Fruit fly (Drosophila melanogaster) whole organism, embryonic: Measurements from ENCODE around the gene CG43131.

Source experiments
- CG10654 ChIP-seq: fragments of 200-800 bp; sonication (Bioruptor generic); optimal IDR thresholded peaks from 2 replicates; lab custom pipeline; 2016; ENCODE audit warnings: missing biosample characterization, missing genetic modification characterization
- CG13624 ChIP-seq: fragments of 200-800 bp; sonication (Bioruptor generic); optimal IDR thresholded peaks from 2 replicates; lab custom pipeline; 2016; ENCODE audit warnings: missing biosample characterization, missing genetic modification characterization
- CG1647 ChIP-seq: fragments of 200-800 bp; sonication (Bioruptor generic); optimal IDR thresholded peaks from 3 replicates; lab custom pipeline; 2016; ENCODE audit warnings: missing biosample characterization, missing genetic modification characterization
- CG16863 ChIP-seq: fragments of 200-800 bp; sonication (Bioruptor generic); optimal IDR thresholded peaks from 3 replicates; lab custom pipeline; 2016; ENCODE audit warnings: missing biosample characterization, missing genetic modification characterization
- CG17385 ChIP-seq: fragments of 200-800 bp; sonication (Bioruptor generic); optimal IDR thresholded peaks from 3 replicates; lab custom pipeline; 2018; ENCODE audit warnings: missing biosample characterization, mild to moderate bottlenecking, missing genetic modification characterization
- CG17612 ChIP-seq: fragments of 200-800 bp; sonication (Bioruptor generic); IDR thresholded peaks from 2 replicates; pipeline ENCODE4 v1.3.6; 2022; ENCODE audit warnings: missing biosample characterization, missing genetic modification characterization
- CG17802 ChIP-seq: fragments of 200-800 bp; sonication (Bioruptor generic); optimal IDR thresholded peaks from 2 replicates; lab custom pipeline; 2018; ENCODE audit warnings: missing biosample characterization, mild to moderate bottlenecking, missing genetic modification characterization, moderate library complexity
- CG17912 ChIP-seq: fragments of 200-800 bp; sonication (Bioruptor generic); optimal IDR thresholded peaks from 2 replicates; lab custom pipeline; 2018; ENCODE audit warnings: missing biosample characterization, mild to moderate bottlenecking, missing genetic modification characterization
- CG18599 ChIP-seq: fragments of 200-800 bp; sonication (Bioruptor generic); optimal IDR thresholded peaks from 3 replicates; lab custom pipeline; 2017; ENCODE audit warnings: missing biosample characterization, missing genetic modification characterization, mild to moderate bottlenecking, moderate library complexity, missing genetic modification reagents
- CG2129 ChIP-seq: fragments of 200-800 bp; sonication (Bioruptor generic); IDR thresholded peaks from 2 replicates; pipeline ENCODE4 v1.3.6; 2022; ENCODE audit warnings: missing biosample characterization, missing genetic modification characterization; ENCODE audit not compliant: partially characterized antibody
- CG2199 ChIP-seq: fragments of 200-800 bp; sonication (Bioruptor generic); IDR thresholded peaks from 3 replicates; pipeline ENCODE4 v1.3.6; 2022; ENCODE audit warnings: missing biosample characterization, missing genetic modification characterization
- CG42726 ChIP-seq: fragments of 200-800 bp; sonication (Bioruptor generic); IDR thresholded peaks from 2 replicates; pipeline ENCODE4 v1.3.6; 2022; ENCODE audit warnings: missing biosample characterization, missing genetic modification characterization; ENCODE audit not compliant: partially characterized antibody
- CG4328 ChIP-seq: fragments of 200-800 bp; sonication (Bioruptor generic); optimal IDR thresholded peaks from 3 replicates; lab custom pipeline; 2017; ENCODE audit warnings: missing biosample characterization, missing genetic modification reagents, missing genetic modification characterization
- CG8089 ChIP-seq: fragments of 200-800 bp; sonication (Bioruptor generic); optimal IDR thresholded peaks from 3 replicates; lab custom pipeline; 2016; ENCODE audit warnings: missing biosample characterization, missing genetic modification characterization
- CG8359 ChIP-seq: fragments of 200-800 bp; sonication (Bioruptor generic); optimal IDR thresholded peaks from 2 replicates; lab custom pipeline; 2017; ENCODE audit warnings: missing biosample characterization, mild to moderate bottlenecking, missing genetic modification characterization, borderline replicate concordance
- CG9437 ChIP-seq: fragments of 200-800 bp; sonication (Bioruptor generic); optimal IDR thresholded peaks from 2 replicates; lab custom pipeline; 2018; ENCODE audit warnings: missing biosample characterization, mild to moderate bottlenecking, missing genetic modification characterization
- Chrac-16 ChIP-seq: fragments of 200-800 bp; sonication (Bioruptor generic); optimal IDR thresholded peaks from 3 replicates; lab custom pipeline; 2016; ENCODE audit warnings: missing biosample characterization, missing genetic modification characterization
- Dad ChIP-seq: fragments of 200-800 bp; sonication (Bioruptor generic); optimal IDR thresholded peaks from 3 replicates; lab custom pipeline; 2016; ENCODE audit warnings: missing biosample characterization, missing genetic modification characterization
- Dek ChIP-seq: fragments of 200-800 bp; sonication (Bioruptor generic); optimal IDR thresholded peaks from 3 replicates; lab custom pipeline; 2019; ENCODE audit warnings: missing biosample characterization, mild to moderate bottlenecking, missing genetic modification characterization, moderate library complexity
- E2f2 ChIP-seq: fragments of 200-800 bp; sonication (Bioruptor generic); IDR thresholded peaks from 2 replicates; pipeline ENCODE4 v1.3.6; 2022; ENCODE audit warnings: missing biosample characterization, missing genetic modification characterization
- Fer3 ChIP-seq: fragments of 200-800 bp; sonication (Bioruptor generic); optimal IDR thresholded peaks from 2 replicates; lab custom pipeline; 2018; ENCODE audit warnings: missing biosample characterization, mild to moderate bottlenecking, missing genetic modification characterization, moderate library complexity
- HHEX ChIP-seq: fragments of 200-800 bp; sonication (Bioruptor generic); optimal IDR thresholded peaks from 3 replicates; lab custom pipeline; 2017; ENCODE audit warnings: missing biosample characterization, mild to moderate bottlenecking, missing genetic modification characterization, missing genetic modification reagents
- Hr39 ChIP-seq: fragments of >200 bp; optimal IDR thresholded peaks from 2 replicates; lab custom pipeline; 2017
- Lim3 ChIP-seq: fragments of 200-800 bp; sonication (Bioruptor generic); IDR thresholded peaks from 2 replicates; pipeline ENCODE4 v1.3.6; 2022; ENCODE audit warnings: missing biosample characterization, missing genetic modification characterization
- MTF-1 ChIP-seq: fragments of 200-800 bp; sonication (Bioruptor generic); optimal IDR thresholded peaks from 2 replicates; lab custom pipeline; 2018; ENCODE audit warnings: missing biosample characterization, mild to moderate bottlenecking, missing genetic modification characterization, borderline replicate concordance
- Mrtf ChIP-seq: fragments of 200-800 bp; sonication (Bioruptor generic); IDR thresholded peaks from 3 replicates; pipeline ENCODE4 v1.3.6; 2022; ENCODE audit warnings: missing biosample characterization, missing genetic modification characterization
- Pdp1 ChIP-seq, 2 experiments: fragments of 200-800 bp; sonication (Bioruptor generic); optimal IDR thresholded peaks; 3 replicates each; lab custom pipeline; 2016; ENCODE audit warnings: missing biosample characterization in 2 of 2, missing genetic modification characterization in 2 of 2, mild to moderate bottlenecking in 1 of 2, moderate library complexity in 1 of 2
- Ptx1 ChIP-seq: fragments of 200-800 bp; sonication (Bioruptor generic); IDR thresholded peaks from 2 replicates; pipeline ENCODE4 v1.3.6; 2022; ENCODE audit warnings: missing biosample characterization, missing genetic modification characterization
- Rx ChIP-seq: fragments of 200-800 bp; sonication (Bioruptor generic); IDR thresholded peaks from 2 replicates; pipeline ENCODE4 v1.3.6; 2022; ENCODE audit warnings: missing biosample characterization, missing genetic modification characterization
- Taf1 ChIP-seq: fragments of 200-800 bp; sonication (Bioruptor generic); IDR thresholded peaks from 2 replicates; pipeline ENCODE4 v1.3.6; 2022; ENCODE audit warnings: missing biosample characterization, missing genetic modification characterization
- Usf ChIP-seq: fragments of 200-800 bp; sonication (Bioruptor generic); optimal IDR thresholded peaks from 2 replicates; lab custom pipeline; 2017; ENCODE audit warnings: missing genotype, missing biosample characterization, missing genetic modification characterization
- az2 ChIP-seq: fragments of 200-800 bp; sonication (Bioruptor generic); optimal IDR thresholded peaks from 3 replicates; lab custom pipeline; 2016; ENCODE audit warnings: missing biosample characterization, missing genetic modification characterization
- disco-r ChIP-seq: fragments of 200-800 bp; sonication (Bioruptor generic); optimal IDR thresholded peaks from 2 replicates; lab custom pipeline; 2016; ENCODE audit warnings: missing biosample characterization, missing genetic modification characterization
- emc ChIP-seq: fragments of 200-800 bp; sonication (Bioruptor generic); optimal IDR thresholded peaks from 2 replicates; lab custom pipeline; 2016; ENCODE audit warnings: missing biosample characterization, missing genetic modification characterization
- gfzf ChIP-seq: fragments of 200-800 bp; sonication (Bioruptor generic); optimal IDR thresholded peaks from 2 replicates; lab custom pipeline; 2016; ENCODE audit warnings: missing biosample characterization, mild to moderate bottlenecking, missing genetic modification characterization, moderate library complexity
- gt ChIP-seq: fragments of 200-800 bp; sonication (Bioruptor generic); IDR thresholded peaks from 2 replicates; pipeline ENCODE4 v1.3.6; 2022; ENCODE audit warnings: missing biosample characterization, missing genetic modification characterization
- ind ChIP-seq: fragments of 200-800 bp; sonication (Bioruptor generic); optimal IDR thresholded peaks from 3 replicates; lab custom pipeline; 2016; ENCODE audit warnings: missing biosample characterization, missing genetic modification characterization
- jing ChIP-seq: fragments of 200-800 bp; sonication (Bioruptor generic); optimal IDR thresholded peaks from 2 replicates; lab custom pipeline; 2018; ENCODE audit warnings: missing biosample characterization, mild to moderate bottlenecking, missing genetic modification characterization
- ken ChIP-seq: fragments of 200-800 bp; sonication (Bioruptor generic); IDR thresholded peaks from 3 replicates; pipeline ENCODE4 v1.3.6; 2022; ENCODE audit warnings: missing biosample characterization, missing genetic modification characterization
- mld ChIP-seq: fragments of 200-800 bp; sonication (Bioruptor generic); IDR thresholded peaks from 3 replicates; pipeline ENCODE4 v1.3.6; 2022; ENCODE audit warnings: missing biosample characterization, missing genetic modification characterization; ENCODE audit not compliant: partially characterized antibody
- nmo ChIP-seq: fragments of 200-800 bp; sonication (Bioruptor generic); optimal IDR thresholded peaks from 2 replicates; lab custom pipeline; 2018; ENCODE audit warnings: missing biosample characterization, mild to moderate bottlenecking, missing genetic modification characterization, moderate library complexity
- oc ChIP-seq: fragments of 200-800 bp; sonication (Bioruptor generic); optimal IDR thresholded peaks from 2 replicates; lab custom pipeline; 2018; ENCODE audit warnings: missing biosample characterization, mild to moderate bottlenecking, missing genetic modification characterization, moderate library complexity
- pfk ChIP-seq: fragments of 200-800 bp; sonication (Bioruptor generic); optimal IDR thresholded peaks from 2 replicates; lab custom pipeline; 2018; ENCODE audit warnings: missing biosample characterization, mild to moderate bottlenecking, missing genetic modification characterization, moderate library complexity
- pnt ChIP-seq: fragments of 200-800 bp; sonication (Bioruptor generic); optimal IDR thresholded peaks from 3 replicates; lab custom pipeline; 2016; ENCODE audit warnings: missing biosample characterization, missing genetic modification characterization
- pzg ChIP-seq: fragments of 200-800 bp; sonication (Bioruptor generic); optimal IDR thresholded peaks from 3 replicates; lab custom pipeline; 2018; ENCODE audit warnings: missing biosample characterization, mild to moderate bottlenecking, missing genetic modification characterization, moderate library complexity
- sima ChIP-seq: fragments of 200-800 bp; sonication (Bioruptor generic); optimal IDR thresholded peaks from 2 replicates; lab custom pipeline; 2016; ENCODE audit warnings: missing biosample characterization, missing genetic modification characterization
- sob ChIP-seq: fragments of 200-800 bp; sonication (Bioruptor generic); IDR thresholded peaks from 2 replicates; pipeline ENCODE4 v1.3.6; 2022; ENCODE audit warnings: missing biosample characterization, missing genetic modification characterization
- ssp ChIP-seq: fragments of 200-800 bp; sonication (Bioruptor generic); IDR thresholded peaks from 2 replicates; pipeline ENCODE4 v1.3.6; 2022; ENCODE audit warnings: missing biosample characterization, missing genetic modification characterization
- tin ChIP-seq: fragments of 200-800 bp; sonication (Bioruptor generic); optimal IDR thresholded peaks from 3 replicates; lab custom pipeline; 2016; ENCODE audit warnings: missing biosample characterization, missing genetic modification characterization
- tio ChIP-seq: fragments of 200-800 bp; sonication (Bioruptor generic); optimal IDR thresholded peaks from 2 replicates; lab custom pipeline; 2017; ENCODE audit warnings: missing biosample characterization, missing genetic modification characterization, inconsistent platforms
- usp ChIP-seq: fragments of >200 bp; optimal IDR thresholded peaks from 2 replicates; lab custom pipeline; 2017; ENCODE audit warnings: missing biosample characterization, missing genetic modification characterization
- wor ChIP-seq: fragments of 200-800 bp; sonication (Bioruptor generic); IDR thresholded peaks from 2 replicates; pipeline ENCODE4 v1.3.6; 2022; ENCODE audit warnings: missing biosample characterization, missing genetic modification characterization
- zf30C ChIP-seq: fragments of 200-800 bp; sonication (Bioruptor generic); optimal IDR thresholded peaks from 3 replicates; lab custom pipeline; 2018; ENCODE audit warnings: missing biosample characterization, mild to moderate bottlenecking, missing genetic modification characterization

The CG43131 gene

dm6 chr3R:5086822-5087491 lies 22.0 kb downstream of the CG43131 start, which contains the start of gene corto (continued):
- no peak for TF ChIP-seq disco-r (GFP tag; lab: Kevin White, UChicago)
- TF ChIP-seq CG17385, result no peak
- no peak for TF ChIP-seq jing (GFP tag; lab: Kevin White, UChicago)
- no peak for TF ChIP-seq Dad (GFP tag; lab: Kevin White, UChicago)
- TF ChIP-seq wor (GFP tag; lab: Robert Waterston, UW), result no peak
- no peak for TF ChIP-seq Dek (tag; lab: Kevin White, UChicago)
- no peak for TF ChIP-seq Mrtf (GFP tag; lab: Robert Waterston, UW)
- TF ChIP-seq Hr39 (lab: Kevin White, UChicago), result no peak
- TF ChIP-seq CG13624, result peak; percentile 11
- TF ChIP-seq CG1647 (GFP tag; lab: Kevin White, UChicago), result no peak
- no peak for TF ChIP-seq pzg (GFP tag; lab: Kevin White, UChicago)
- TF ChIP-seq az2, result no peak
- TF ChIP-seq gt (GFP tag; lab: Robert Waterston, UW), result no peak
- no peak for TF ChIP-seq CG10654
- TF ChIP-seq HHEX, result peak; percentile 46
- TF ChIP-seq gfzf (GFP tag; lab: Kevin White, UChicago), result no peak
- TF ChIP-seq Fer3 (tag; lab: Kevin White, UChicago), result no peak
- TF ChIP-seq CG9437, result peak; percentile 22
- TF ChIP-seq pfk (GFP tag; lab: Kevin White, UChicago), result peak; percentile 35
- peak; percentile 20 for TF ChIP-seq nmo (GFP tag; lab: Kevin White, UChicago)
- TF ChIP-seq CG17612, result no peak
- TF ChIP-seq E2f2, result no peak
- no peak for TF ChIP-seq Taf1 (GFP tag; lab: Robert Waterston, UW)
- TF ChIP-seq CG8089 (GFP tag; lab: Kevin White, UChicago), result no peak
- no peak for TF ChIP-seq tin (GFP tag; lab: Kevin White, UChicago)
- no peak for TF ChIP-seq MTF-1 (GFP tag; lab: Kevin White, UChicago)
- TF ChIP-seq CG18599, result peak; percentile 22
- no peak for TF ChIP-seq ssp (GFP tag; lab: Robert Waterston, UW)
- TF ChIP-seq CG2129, result no peak

dm6 chr3R:5086471-5086821 lies 22.5 kb downstream of the CG43131 start:
- TF ChIP-seq pzg (GFP tag; lab: Kevin White, UChicago) (no peak), CG42726 (GFP tag; lab: Robert Waterston, UW) (no peak), oc (tag; lab: Kevin White, UChicago) (peak; percentile 12), CG2199 (no peak), tio (no peak), ind (GFP tag; lab: Kevin White, UChicago) (no peak), CG17802 (tag; lab: Kevin White, UChicago) (no peak), pnt (GFP tag; lab: Kevin White, UChicago) (peak; percentile 8), sob (no peak), Lim3 (no peak), CG16863 (GFP tag; lab: Kevin White, UChicago) (no peak), Ptx1 (GFP tag; lab: Robert Waterston, UW) (no peak), CG4328 (no peak), Usf (GFP tag; lab: Kevin White, UChicago) (no peak), CG17912 (GFP tag; lab: Kevin White, UChicago) (no peak), Pdp1 (GFP tag; optimal IDR thresholded peaks at IDR 0.05; lab: Kevin White, UChicago) (peak in 1 of 2 experiments; percentile 38), emc (GFP tag; lab: Kevin White, UChicago) (no peak), mld (GFP tag; lab: Robert Waterston, UW) (no peak), usp (GFP tag; lab: Kevin White, UChicago) (no peak), zf30C (GFP tag; lab: Kevin White, UChicago) (no peak), sima (GFP tag; lab: Kevin White, UChicago) (no peak), CG8359 (GFP tag; lab: Kevin White, UChicago) (no peak), Chrac-16 (GFP tag; lab: Kevin White, UChicago) (no peak), ken (no peak), Rx (no peak)
